Fruit fly (Drosophila melanogaster) whole organism, prepupa: Measurements from ENCODE around the gene dunk.

Source experiments
- Blimp-1 ChIP-seq: fragments of 200-800 bp; sonication (Bioruptor generic); optimal IDR thresholded peaks from 3 replicates; lab custom pipeline; 2017; ENCODE audit warnings: missing biosample characterization, missing genetic modification characterization, mild to moderate bottlenecking, moderate library complexity, missing genetic modification reagents
- CG10631 ChIP-seq: fragments of 200-800 bp; sonication (Bioruptor generic); optimal IDR thresholded peaks from 2 replicates; lab custom pipeline; 2016; ENCODE audit warnings: missing biosample characterization, missing genetic modification characterization
- CG10669 ChIP-seq: fragments of 200-800 bp; sonication (Bioruptor generic); optimal IDR thresholded peaks from 3 replicates; lab custom pipeline; 2018; ENCODE audit warnings: missing biosample characterization, mild to moderate bottlenecking, missing genetic modification characterization, moderate library complexity
- CG11294 ChIP-seq: fragments of 200-800 bp; sonication (Bioruptor generic); IDR thresholded peaks from 2 replicates; pipeline ENCODE4 v1.3.6; 2022; ENCODE audit warnings: missing biosample characterization, missing genetic modification characterization
- CG11762 ChIP-seq: fragments of 200-800 bp; sonication (Bioruptor generic); optimal IDR thresholded peaks from 3 replicates; lab custom pipeline; 2016; ENCODE audit warnings: missing biosample characterization, missing genetic modification characterization; ENCODE audit not compliant: insufficient read depth
- CG11902 ChIP-seq: fragments of 200-800 bp; sonication (Bioruptor generic); optimal IDR thresholded peaks from 3 replicates; lab custom pipeline; 2016; ENCODE audit warnings: missing biosample characterization, missing genetic modification characterization
- CG15336 ChIP-seq: fragments of 200-800 bp; sonication (Bioruptor generic); IDR thresholded peaks from 2 replicates; pipeline ENCODE4 v1.3.6; 2022; ENCODE audit warnings: missing biosample characterization, missing genetic modification characterization
- CG16779 ChIP-seq: fragments of 200-800 bp; sonication (Bioruptor generic); optimal IDR thresholded peaks from 3 replicates; lab custom pipeline; 2017; ENCODE audit warnings: missing biosample characterization, mild to moderate bottlenecking, missing genetic modification characterization
- CG3032 ChIP-seq: fragments of 200-800 bp; optimal IDR thresholded peaks from 2 replicates; lab custom pipeline; 2019; ENCODE audit warnings: missing biosample characterization, mild to moderate bottlenecking, missing genetic modification characterization, moderate library complexity
- CG31627 ChIP-seq: fragments of 200-800 bp; sonication (Bioruptor generic); optimal IDR thresholded peaks from 3 replicates; lab custom pipeline; 2016; ENCODE audit warnings: missing biosample characterization, missing genetic modification characterization
- CG32006 ChIP-seq: fragments of 200-800 bp; sonication (Bioruptor generic); optimal IDR thresholded peaks from 3 replicates; lab custom pipeline; 2017; ENCODE audit warnings: missing biosample characterization, mild to moderate bottlenecking, missing genetic modification characterization
- CG3919 ChIP-seq: fragments of 200-800 bp; sonication (Bioruptor generic); optimal IDR thresholded peaks from 3 replicates; lab custom pipeline; 2016; ENCODE audit warnings: missing biosample characterization, missing genetic modification characterization
- CG6163 ChIP-seq: fragments of 200-800 bp; sonication (Bioruptor generic); IDR thresholded peaks from 3 replicates; pipeline ENCODE4 v1.3.6; 2022; ENCODE audit warnings: missing biosample characterization, missing genetic modification characterization
- CG6276 ChIP-seq: fragments of 200-800 bp; sonication (Bioruptor generic); optimal IDR thresholded peaks from 2 replicates; lab custom pipeline; 2017; ENCODE audit warnings: missing biosample characterization, mild to moderate bottlenecking, missing genetic modification characterization
- CG6792 ChIP-seq: fragments of 200-800 bp; sonication (Bioruptor generic); optimal IDR thresholded peaks from 3 replicates; lab custom pipeline; 2016; ENCODE audit warnings: missing biosample characterization, missing genetic modification characterization
- CG6808 ChIP-seq: fragments of 200-800 bp; sonication (Bioruptor generic); optimal IDR thresholded peaks from 3 replicates; lab custom pipeline; 2017; ENCODE audit warnings: missing biosample characterization, missing genetic modification characterization, mild to moderate bottlenecking, moderate library complexity, missing genetic modification reagents
- CG6854 ChIP-seq: fragments of 200-800 bp; sonication (Bioruptor generic); optimal IDR thresholded peaks from 2 replicates; lab custom pipeline; 2017; ENCODE audit warnings: missing biosample characterization, mild to moderate bottlenecking, missing genetic modification characterization
- CG7368 ChIP-seq: fragments of 200-800 bp; sonication (Bioruptor generic); optimal IDR thresholded peaks from 3 replicates; lab custom pipeline; 2016; ENCODE audit warnings: missing biosample characterization, missing genetic modification characterization
- CG8119 ChIP-seq: fragments of 200-800 bp; sonication (Bioruptor generic); IDR thresholded peaks from 3 replicates; pipeline ENCODE4 v1.3.6; 2022; ENCODE audit warnings: missing biosample characterization, missing genetic modification characterization
- CG8319 ChIP-seq: fragments of 200-800 bp; sonication (Bioruptor generic); optimal IDR thresholded peaks from 3 replicates; lab custom pipeline; 2016; ENCODE audit warnings: missing biosample characterization, missing genetic modification characterization
- CG8632 ChIP-seq: fragments of 200-800 bp; sonication (Bioruptor generic); optimal IDR thresholded peaks from 3 replicates; lab custom pipeline; 2016; ENCODE audit warnings: missing biosample characterization, missing genetic modification characterization
- CG9139 ChIP-seq: fragments of 200-800 bp; sonication (Bioruptor generic); optimal IDR thresholded peaks from 3 replicates; lab custom pipeline; 2017; ENCODE audit warnings: missing biosample characterization, mild to moderate bottlenecking, missing genetic modification characterization
- Eip75B ChIP-seq: fragments of 200-800 bp; sonication (Bioruptor generic); optimal IDR thresholded peaks from 3 replicates; lab custom pipeline; 2016; ENCODE audit warnings: missing biosample characterization, missing genetic modification characterization
- Eip78C ChIP-seq: fragments of 200-800 bp; sonication (Bioruptor generic); peaks from one replicate; lab custom pipeline; 2016; ENCODE audit warnings: missing biosample characterization, missing genetic modification characterization
- Eip93F ChIP-seq: fragments of 200-800 bp; sonication (Bioruptor generic); optimal IDR thresholded peaks from 2 replicates; lab custom pipeline; 2016; ENCODE audit warnings: missing biosample characterization, mild to moderate bottlenecking, missing genetic modification characterization
- Hr38 ChIP-seq: sonication (Bioruptor generic); optimal IDR thresholded peaks from 2 replicates; lab custom pipeline; 2016; ENCODE audit warnings: missing biosample characterization, missing genetic modification characterization
- Hr39 ChIP-seq: fragments of 200-800 bp; sonication (Bioruptor generic); optimal IDR thresholded peaks from 2 replicates; lab custom pipeline; 2016; ENCODE audit warnings: missing biosample characterization, missing genetic modification characterization
- Lpt ChIP-seq: fragments of 200-800 bp; sonication (Bioruptor generic); optimal IDR thresholded peaks from 3 replicates; lab custom pipeline; 2016; ENCODE audit warnings: missing biosample characterization, missing genetic modification characterization
- Sox102F ChIP-seq: fragments of 200-800 bp; sonication (Bioruptor generic); optimal IDR thresholded peaks from 2 replicates; lab custom pipeline; 2016; ENCODE audit warnings: missing biosample characterization, mild to moderate bottlenecking, missing genetic modification characterization
- Sox14 ChIP-seq: fragments of 200-800 bp; sonication (Bioruptor generic); optimal IDR thresholded peaks from 3 replicates; lab custom pipeline; 2016; ENCODE audit warnings: missing biosample characterization, missing genetic modification characterization
- Sox15 ChIP-seq: fragments of 200-800 bp; sonication (Bioruptor generic); optimal IDR thresholded peaks from 3 replicates; lab custom pipeline; 2016; ENCODE audit warnings: missing biosample characterization, missing genetic modification characterization
- achi ChIP-seq: fragments of 200-800 bp; sonication (Bioruptor generic); optimal IDR thresholded peaks from 3 replicates; lab custom pipeline; 2016; ENCODE audit warnings: missing biosample characterization, missing genetic modification characterization
- dsx ChIP-seq: fragments of 200-800 bp; optimal IDR thresholded peaks from 3 replicates; lab custom pipeline; 2019; ENCODE audit warnings: missing biosample characterization, mild to moderate bottlenecking, missing genetic modification characterization, moderate library complexity; ENCODE audit not compliant: poor library complexity, severe bottlenecking
- eg ChIP-seq: fragments of 200-800 bp; sonication (Bioruptor generic); IDR thresholded peaks from 3 replicates; pipeline ENCODE4 v1.3.6; 2022; ENCODE audit warnings: missing biosample characterization, missing genetic modification characterization
- esn ChIP-seq: fragments of 200-800 bp; sonication (Bioruptor generic); optimal IDR thresholded peaks from 2 replicates; lab custom pipeline; 2016; ENCODE audit warnings: missing biosample characterization, mild to moderate bottlenecking, missing genetic modification characterization, moderate library complexity
- fd59A ChIP-seq: fragments of 200-800 bp; sonication (Bioruptor generic); optimal IDR thresholded peaks from 2 replicates; lab custom pipeline; 2017; ENCODE audit warnings: missing biosample characterization, mild to moderate bottlenecking, missing genetic modification characterization, missing genetic modification reagents
- fkh ChIP-seq: fragments of 200-800 bp; sonication (Bioruptor generic); optimal IDR thresholded peaks from 3 replicates; lab custom pipeline; 2017; ENCODE audit warnings: missing biosample characterization, mild to moderate bottlenecking, missing genetic modification characterization, moderate library complexity
- lz ChIP-seq: fragments of 200-800 bp; sonication (Bioruptor generic); optimal IDR thresholded peaks from 3 replicates; lab custom pipeline; 2016; ENCODE audit warnings: missing biosample characterization, missing genetic modification characterization
- net ChIP-seq: fragments of 200-800 bp; sonication (Bioruptor generic); optimal IDR thresholded peaks from 3 replicates; lab custom pipeline; 2016; ENCODE audit warnings: missing biosample characterization, missing genetic modification characterization
- pdm3 ChIP-seq: fragments of 200-800 bp; sonication (Bioruptor generic); optimal IDR thresholded peaks from 3 replicates; lab custom pipeline; 2016; ENCODE audit warnings: missing biosample characterization, missing genetic modification characterization
- ss ChIP-seq, 2 experiments: fragments of 200-800 bp; sonication (Bioruptor generic); optimal IDR thresholded peaks; 2 replicates in 1 of 2; 3 replicates in 1 of 2; lab custom pipeline; 2017 to 2018; ENCODE audit warnings: mild to moderate bottlenecking in 2 of 2, missing biosample characterization in 2 of 2, missing genetic modification characterization in 2 of 2, moderate library complexity in 1 of 2
- svp ChIP-seq: fragments of 200-800 bp; sonication (Bioruptor generic); peaks from one replicate; lab custom pipeline; 2016; ENCODE audit warnings: missing biosample characterization, missing genetic modification characterization
- topi ChIP-seq: fragments of 200-800 bp; sonication (Bioruptor generic); optimal IDR thresholded peaks from 3 replicates; lab custom pipeline; 2016; ENCODE audit warnings: missing biosample characterization, missing genetic modification characterization
- vri ChIP-seq: fragments of 200-800 bp; sonication (Bioruptor generic); optimal IDR thresholded peaks from 3 replicates; lab custom pipeline; 2016; ENCODE audit warnings: missing biosample characterization, mild to moderate bottlenecking, missing genetic modification characterization

Gene dunk

DNA sequence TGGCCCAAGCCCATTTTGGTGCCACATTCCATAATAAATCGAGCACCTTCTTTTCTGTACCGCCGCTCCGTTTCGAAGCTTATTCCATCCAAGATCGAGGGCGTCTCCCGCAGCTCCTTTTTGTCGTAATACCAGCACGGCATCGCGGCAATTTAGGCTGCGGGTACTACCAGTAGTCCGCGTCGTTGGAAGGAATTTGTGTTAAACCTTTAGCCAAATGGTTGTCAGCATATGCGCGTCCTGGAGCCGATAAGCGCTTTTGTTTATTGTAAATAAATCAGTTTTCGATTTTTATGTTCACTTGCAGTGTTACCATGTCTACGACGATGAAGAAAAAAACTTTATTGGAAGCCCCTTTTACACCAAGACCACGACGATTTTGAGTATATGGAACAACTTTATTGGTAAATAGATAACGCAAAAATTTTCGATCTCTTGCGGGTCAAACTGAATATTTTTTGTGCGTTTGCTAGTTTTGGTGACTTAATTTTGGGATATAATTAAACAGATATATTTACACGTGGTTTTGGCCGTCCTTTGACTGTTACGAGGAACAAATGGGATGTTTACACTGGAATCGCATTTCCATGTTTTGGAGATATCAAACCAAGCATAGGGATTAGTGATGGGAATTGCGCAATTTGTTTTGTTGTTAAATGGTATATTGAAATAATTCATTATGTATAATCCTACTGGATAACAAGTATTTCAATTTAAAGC is 21.7 kb upstream of the dunk start, which contains the start of gene CycK (continued):
- TF ChIP-seq CG3032 (tag; lab: Kevin White, UChicago), result peak; percentile 3
- no peak for TF ChIP-seq pdm3 (GFP tag; lab: Kevin White, UChicago)
- no peak for TF ChIP-seq Eip93F
- no peak for TF ChIP-seq CG10669
- TF ChIP-seq Blimp-1, result no peak
- TF ChIP-seq Sox14, result peak; percentile 56
- no peak for TF ChIP-seq Lpt (GFP tag; lab: Kevin White, UChicago)
- no peak for TF ChIP-seq fd59A (GFP tag; lab: Kevin White, UChicago)

DNA sequence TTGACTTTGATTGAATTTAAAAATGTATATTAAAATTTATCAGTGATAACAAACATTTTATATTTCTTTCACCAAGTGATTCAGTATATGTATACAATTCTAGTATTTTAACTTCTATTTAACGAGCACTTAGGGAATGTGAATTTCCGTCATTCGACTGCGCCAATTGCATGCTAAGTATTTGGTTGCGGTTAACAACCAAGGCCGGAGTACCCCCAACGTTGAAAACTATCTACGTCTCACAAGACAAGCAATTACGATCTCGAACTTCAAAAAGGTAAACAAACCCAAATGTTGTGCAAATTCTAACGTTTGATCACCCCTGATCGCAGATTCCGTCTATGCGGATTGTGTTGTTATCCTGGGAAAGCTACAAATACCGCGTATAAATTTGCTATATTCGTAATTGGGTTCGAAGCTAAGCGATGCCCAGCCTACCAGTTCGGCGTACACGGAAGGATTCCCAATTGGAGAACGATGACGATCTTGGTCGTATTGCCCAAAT is 20.2 kb upstream of the dunk start, which contains the start of gene CG42748:
TSS of gene CG42748 (plus strand) at position 51 of the 505 bp plus-strand sequence.
- TF ChIP-seq CG15336 (GFP tag; lab: Robert Waterston, UW) (no peak), CG3032 (tag; lab: Kevin White, UChicago) (peak; percentile 13), CG8319 (GFP tag; lab: Kevin White, UChicago) (no peak), svp (GFP tag; lab: Kevin White, UChicago) (no peak), Eip75B (GFP tag; lab: Kevin White, UChicago) (no peak), CG3919 (GFP tag; lab: Kevin White, UChicago) (no peak), CG11294 (GFP tag; lab: Robert Waterston, UW) (no peak), CG6276 (GFP tag; lab: Kevin White, UChicago) (no peak), CG6854 (GFP tag; lab: Kevin White, UChicago) (no peak), CG31627 (GFP tag; lab: Kevin White, UChicago) (no peak), vri (GFP tag; lab: Kevin White, UChicago) (no peak), Sox15 (GFP tag; lab: Kevin White, UChicago) (no peak), CG7368 (GFP tag; lab: Kevin White, UChicago) (no peak), eg (GFP tag; lab: Robert Waterston, UW) (no peak), net (GFP tag; lab: Kevin White, UChicago) (no peak), CG11902 (GFP tag; lab: Kevin White, UChicago) (no peak), CG6808 (GFP tag; lab: Kevin White, UChicago) (no peak), CG11762 (no peak), Blimp-1 (no peak), esn (peak; percentile 14), CG8632 (GFP tag; lab: Kevin White, UChicago) (no peak), CG6163 (GFP tag; lab: Robert Waterston, UW) (no peak), CG8119 (GFP tag; lab: Robert Waterston, UW) (no peak), topi (GFP tag; lab: Kevin White, UChicago) (no peak), CG32006 (GFP tag; lab: Kevin White, UChicago) (no peak), CG9139 (GFP tag; lab: Kevin White, UChicago) (no peak), CG10631 (GFP tag; lab: Kevin White, UChicago) (no peak), Hr39 (GFP tag; lab: Kevin White, UChicago) (peak; percentile 22), CG6792 (no peak), Eip93F (no peak), Eip78C (no peak), CG10669 (no peak), ss (GFP tag; optimal IDR thresholded peaks at IDR 0.05; lab: Kevin White, UChicago) (peak in 1 of 2 experiments; percentile 11), Sox102F (no peak), achi (no peak), Hr38 (no peak), pdm3 (GFP tag; lab: Kevin White, UChicago) (peak; percentile 8), dsx (GFP tag; lab: Kevin White, UChicago) (no peak), lz (GFP tag; lab: Kevin White, UChicago) (peak; percentile 17), fkh (peak; percentile 42), CG16779 (no peak)
